Worm (Caenorhabditis elegans): ENCODE data around the gene mtre-1.

mtre-1 gene

DNA sequence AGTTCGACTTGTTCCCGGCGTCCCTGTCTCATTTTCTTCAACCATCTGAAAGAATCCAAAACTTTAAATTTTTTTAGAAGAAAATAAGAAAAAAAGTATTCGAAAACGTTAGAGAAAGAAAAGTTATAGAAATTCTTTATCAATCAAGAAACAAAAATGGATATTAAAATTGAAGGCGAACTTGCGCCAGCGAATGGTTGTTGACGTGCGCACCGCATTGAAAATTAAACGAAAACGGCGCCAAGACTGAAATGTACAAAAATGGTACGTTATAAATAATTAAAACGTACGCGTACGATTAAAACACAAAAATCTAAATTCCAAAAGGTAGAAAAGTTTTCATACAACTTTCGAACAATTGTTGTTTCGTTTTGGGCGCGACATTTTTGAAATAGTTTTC is 36.4 kb upstream of the mtre-1 start, which contains the start of gene K02C4.3 (continued):
- TF ChIP-seq sdz-12 (GFP tag; optimal IDR thresholded peaks at IDR 0.05) (no peak), tra-1 (GFP tag; IDR thresholded peaks at IDR 0.05) (no peak), lsy-2 (tag; optimal IDR thresholded peaks at IDR 0.05) (peak in 1 of 2 experiments; percentile 86), F26F4.8 (GFP tag; conservative IDR thresholded peaks at IDR 0.05) (no peak), R02D3.7 (tag; optimal IDR thresholded peaks at IDR 0.05) (no peak), ztf-11 (tag; optimal IDR thresholded peaks at IDR 0.05) (no peak), mep-1 (tag; optimal IDR thresholded peaks at IDR 0.05) (peak; percentile 70), aly-2 (tag; optimal IDR thresholded peaks at IDR 0.05) (no peak), arid-1 (GFP tag; conservative IDR thresholded peaks at IDR 0.05) (no peak), lin-15B (tag; optimal IDR thresholded peaks at IDR 0.05) (no peak), F44E2.7 (GFP tag; IDR thresholded peaks at IDR 0.05) (no peak), lir-3 (tag; optimal IDR thresholded peaks at IDR 0.05) (no peak), zfp-3 (GFP tag; conservative IDR thresholded peaks at IDR 0.05) (no peak), mdl-1 (tag; optimal IDR thresholded peaks at IDR 0.05) (no peak), F49E8.2 (tag; optimal IDR thresholded peaks at IDR 0.05; ENCODE audit: borderline replicate concordance) (no peak), dmd-9 (GFP tag; IDR thresholded peaks at IDR 0.05) (no peak), nhr-111 (GFP tag; optimal IDR thresholded peaks at IDR 0.05) (no peak), D1046.2 (GFP tag; IDR thresholded peaks at IDR 0.05) (no peak), mxl-2 (GFP tag; conservative IDR thresholded peaks at IDR 0.05) (no peak), daf-16 (GFP tag; optimal IDR thresholded peaks at IDR 0.05) (no peak), daf-16 (tag; optimal IDR thresholded peaks at IDR 0.05) (no peak), skn-1 (tag; optimal IDR thresholded peaks at IDR 0.05) (no peak), mes-2 (tag; optimal IDR thresholded peaks at IDR 0.05; ENCODE audit: poor library complexity, severe bottlenecking) (peak; percentile 81), attf-4 (tag; optimal IDR thresholded peaks at IDR 0.05) (no peak), egl-43 (GFP tag; IDR thresholded peaks at IDR 0.05) (no peak), daf-19 (GFP tag; conservative IDR thresholded peaks at IDR 0.05) (no peak), snpc-4 (tag; optimal IDR thresholded peaks at IDR 0.05) (peak; percentile 37), spr-1 (tag; optimal IDR thresholded peaks at IDR 0.05) (peak; percentile 42), mxl-3 (GFP tag; optimal IDR thresholded peaks at IDR 0.05) (no peak), F37D6.2 (tag; optimal IDR thresholded peaks at IDR 0.05) (no peak), Y75B8A.6 (GFP tag; IDR thresholded peaks at IDR 0.05) (no peak), pha-4 (GFP tag; IDR thresholded peaks at IDR 0.05) (no peak), pha-4 (tag; optimal IDR thresholded peaks at IDR 0.05) (peak; percentile 14), nhr-6 (tag; optimal IDR thresholded peaks at IDR 0.05) (peak; percentile 51), egl-27 (tag; optimal IDR thresholded peaks at IDR 0.05) (no peak), dmd-8 (GFP tag; IDR thresholded peaks at IDR 0.05) (no peak), ces-1 (GFP tag; optimal IDR thresholded peaks at IDR 0.05) (no peak), hlh-11 (tag; optimal IDR thresholded peaks at IDR 0.05) (peak; percentile 46), nhr-77 (tag; optimal IDR thresholded peaks at IDR 0.05) (peak; percentile 45), nhr-102 (tag; optimal IDR thresholded peaks at IDR 0.05) (no peak), cey-2 (tag; optimal IDR thresholded peaks at IDR 0.05; ENCODE audit: borderline replicate concordance, insufficient read depth) (no peak), nhr-76 (tag; optimal IDR thresholded peaks at IDR 0.05) (no peak), ceh-20 (GFP tag; IDR thresholded peaks at IDR 0.05) (no peak), ceh-32 (tag; optimal IDR thresholded peaks at IDR 0.05; ENCODE audit: poor library complexity) (no peak), vab-7 (GFP tag; IDR thresholded peaks at IDR 0.05) (no peak), duxl-1 (tag; optimal IDR thresholded peaks at IDR 0.05; ENCODE audit: poor library complexity) (peak; percentile 54), ZK337.2 (GFP tag; IDR thresholded peaks at IDR 0.05) (no peak), tag-97 (GFP tag; IDR thresholded peaks at IDR 0.05) (no peak), dve-1 (tag; optimal IDR thresholded peaks at IDR 0.05; ENCODE audit: insufficient read depth) (peak; percentile 72), unc-130 (GFP tag; optimal IDR thresholded peaks at IDR 0.05) (no peak), lin-38 (GFP tag; IDR thresholded peaks at IDR 0.05) (peak; percentile 75)

Measured in whole organism, L4 larva.